Fruit fly (Drosophila melanogaster) whole organism, prepupa: ENCODE results near the gene Abcd3.

Experiments
- CG4318 ChIP-seq: fragments of 200-800 bp; sonication (Bioruptor generic); optimal IDR thresholded peaks from 3 replicates; lab custom pipeline; 2017; ENCODE audit warnings: missing biosample characterization, mild to moderate bottlenecking, missing genetic modification characterization
- esn ChIP-seq: fragments of 200-800 bp; sonication (Bioruptor generic); optimal IDR thresholded peaks from 2 replicates; lab custom pipeline; 2016; ENCODE audit warnings: missing biosample characterization, mild to moderate bottlenecking, missing genetic modification characterization, moderate library complexity
- ss ChIP-seq, 2 experiments: fragments of 200-800 bp; sonication (Bioruptor generic); optimal IDR thresholded peaks; 2 replicates in 1 of 2; 3 replicates in 1 of 2; lab custom pipeline; 2017 to 2018; ENCODE audit warnings: mild to moderate bottlenecking in 2 of 2, missing biosample characterization in 2 of 2, missing genetic modification characterization in 2 of 2, moderate library complexity in 1 of 2
- vri ChIP-seq: fragments of 200-800 bp; sonication (Bioruptor generic); optimal IDR thresholded peaks from 3 replicates; lab custom pipeline; 2016; ENCODE audit warnings: missing biosample characterization, mild to moderate bottlenecking, missing genetic modification characterization

DNA sequence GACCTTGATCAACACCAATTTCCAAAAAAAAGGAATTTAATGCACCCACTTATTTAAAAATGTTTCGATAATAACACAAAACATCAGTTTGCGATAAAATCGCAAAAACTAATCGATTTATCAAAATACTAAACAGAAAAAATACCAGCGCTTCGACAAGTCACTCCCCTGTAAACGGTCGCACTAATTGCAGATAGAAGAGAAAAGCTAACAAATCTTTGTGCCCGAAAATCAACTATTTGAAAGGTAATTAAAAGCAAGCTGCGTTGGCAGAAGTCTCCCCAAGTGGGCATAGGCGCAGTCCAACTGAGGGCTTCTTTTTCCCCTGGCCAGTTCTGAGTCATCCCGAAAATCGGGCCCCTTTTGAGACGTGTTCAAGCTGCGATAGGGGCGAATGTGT, 19.7 kb upstream of the Abcd3 start, which contains the start of gene AP-1-2beta:
- TF ChIP-seq vri (GFP tag; lab: Kevin White, UChicago) (no peak), ss (GFP tag; optimal IDR thresholded peaks at IDR 0.05; lab: Kevin White, UChicago) (no peak), esn (GFP tag; lab: Kevin White, UChicago) (no peak), CG4318 (GFP tag; lab: Kevin White, UChicago) (no peak)
